Fruit fly (Drosophila melanogaster) S2 (cell line): ENCODE results near the gene Pdfr.

Experiments
- CG8478 ChIP-seq: fragments of >200 bp; optimal IDR thresholded peaks from 2 replicates; lab custom pipeline; 2018
- CTCF ChIP-seq, 2 experiments: fragments of >200 bp; optimal IDR thresholded peaks; 2 replicates each; lab custom pipeline; 2018

Gene Pdfr

dm6 chrX:2542500-2542899 is 9.5 kb upstream of the Pdfr start:
- TF ChIP-seq CTCF (optimal IDR thresholded peaks at IDR 0.05; lab: Kevin White, UChicago), result no peak
- TF ChIP-seq CG8478 (lab: Kevin White, UChicago), result no peak

DNA sequence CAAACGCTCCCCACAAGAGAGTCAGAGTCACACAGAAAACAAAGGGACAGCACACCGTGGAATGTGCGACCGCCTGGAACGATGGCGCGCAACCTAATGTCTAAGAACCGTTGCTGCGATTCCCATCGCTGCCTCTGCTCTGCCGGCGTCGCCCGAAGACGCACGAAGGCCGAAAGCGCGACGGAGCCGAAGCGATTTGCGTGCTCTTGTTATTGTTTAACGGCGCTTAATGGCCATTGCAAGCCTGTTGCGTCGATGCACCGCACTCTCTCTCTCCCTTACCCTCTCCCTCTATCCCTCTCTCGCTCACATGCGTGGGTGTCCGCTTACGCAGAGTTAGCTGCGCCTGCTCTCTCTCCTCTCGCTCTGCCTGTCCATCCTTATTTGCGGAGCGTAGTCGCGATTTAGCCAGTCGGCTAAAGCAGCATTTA is 6.7 kb upstream of the Pdfr start, which contains the start of gene trol:
trol (minus strand) TSS at position 100 of the 431 bp plus-strand sequence.
- TF ChIP-seq CG8478 (lab: Kevin White, UChicago) (no peak), CTCF (optimal IDR thresholded peaks at IDR 0.05; lab: Kevin White, UChicago) (no peak)

dm6 chrX:2546260-2546659 is 5.7 kb upstream of the Pdfr start:
- TF ChIP-seq CG8478 (lab: Kevin White, UChicago) (no peak), CTCF (optimal IDR thresholded peaks at IDR 0.05; lab: Kevin White, UChicago) (no peak)

dm6 chrX:2546664-2547487 is 5.1 kb upstream of the Pdfr start:
- TF ChIP-seq CG8478 (lab: Kevin White, UChicago) (no peak), CTCF (optimal IDR thresholded peaks at IDR 0.05; lab: Kevin White, UChicago) (no peak)

DNA sequence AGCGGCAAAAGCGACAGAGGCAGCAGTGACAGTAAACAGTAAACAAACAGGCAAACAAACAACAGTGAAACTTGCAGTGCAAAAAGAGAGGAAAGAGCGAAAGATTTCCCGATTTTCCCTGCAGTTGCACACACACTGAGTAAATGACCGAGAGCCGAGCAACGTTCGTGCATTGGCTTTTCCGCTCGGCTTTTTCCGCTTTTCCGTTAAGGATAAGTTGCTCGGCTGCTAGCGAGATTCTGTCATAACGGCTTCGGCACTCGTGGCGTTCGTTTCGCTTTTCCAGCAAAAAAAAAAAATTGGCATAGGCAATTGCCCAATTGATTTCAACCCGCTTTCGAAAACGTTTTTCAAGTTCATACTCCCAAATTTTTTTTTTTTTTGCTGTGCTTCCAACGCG is 1.9 kb downstream of the Pdfr start:
- no peak for TF ChIP-seq CTCF (optimal IDR thresholded peaks at IDR 0.05; lab: Kevin White, UChicago)
- no peak for TF ChIP-seq CG8478 (lab: Kevin White, UChicago)

- TF ChIP-seq CTCF (optimal IDR thresholded peaks at IDR 0.05; lab: Kevin White, UChicago) (no peak), CG8478 (lab: Kevin White, UChicago) (no peak)
Measured at dm6 chrX:2580319-2581008, 28.5 kb downstream of the Pdfr start, which contains the start of the genes Vha36-3 and AANATL7. Gene Vha36-3, minus strand, starts transcription at chrX:2580560. Gene AANATL7, plus strand, starts transcription at chrX:2580958.

DNA sequence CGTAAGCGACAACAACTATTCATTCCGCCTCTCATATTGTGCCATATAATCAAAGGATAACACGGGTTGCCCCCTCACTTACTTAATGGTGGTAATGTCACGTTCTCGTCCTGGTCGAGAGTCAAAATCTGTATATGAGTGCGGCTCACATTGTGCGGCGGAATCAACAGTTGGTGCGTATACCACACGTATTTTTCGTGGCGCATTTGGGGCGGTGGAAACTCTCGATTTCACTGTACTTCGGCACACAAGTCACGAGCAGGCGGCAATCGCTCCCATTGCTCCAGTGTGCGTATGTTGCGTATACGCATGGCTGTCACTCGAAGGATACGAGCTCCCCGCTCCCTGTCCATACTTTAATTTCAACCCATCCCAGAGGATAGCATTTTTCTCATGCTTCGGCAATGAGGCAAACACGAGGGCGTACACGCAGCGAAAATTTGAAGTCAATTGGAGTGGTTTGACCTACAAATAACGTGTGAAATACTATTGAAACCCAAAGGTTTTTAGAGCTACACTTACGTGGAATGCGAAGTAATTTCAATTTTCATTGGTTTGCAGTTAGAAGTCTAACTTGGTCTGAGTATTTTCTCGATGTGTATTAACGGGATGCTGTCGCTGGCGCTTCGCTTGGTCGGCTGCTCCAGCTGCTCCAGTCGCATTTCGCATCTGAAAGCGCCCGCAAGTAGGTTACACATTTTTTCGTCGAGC is 29.9 kb downstream of the Pdfr start:
- no peak for TF ChIP-seq CTCF (optimal IDR thresholded peaks at IDR 0.05; lab: Kevin White, UChicago)

- no peak for TF ChIP-seq CG8478 (lab: Kevin White, UChicago)
- no peak for TF ChIP-seq CTCF (optimal IDR thresholded peaks at IDR 0.05; lab: Kevin White, UChicago)
Measured at dm6 chrX:2585055-2585715, 33.2 kb downstream of the Pdfr start, which contains the start of gene CG13760. Gene CG13760, minus strand, starts transcription at chrX:2585699.

DNA sequence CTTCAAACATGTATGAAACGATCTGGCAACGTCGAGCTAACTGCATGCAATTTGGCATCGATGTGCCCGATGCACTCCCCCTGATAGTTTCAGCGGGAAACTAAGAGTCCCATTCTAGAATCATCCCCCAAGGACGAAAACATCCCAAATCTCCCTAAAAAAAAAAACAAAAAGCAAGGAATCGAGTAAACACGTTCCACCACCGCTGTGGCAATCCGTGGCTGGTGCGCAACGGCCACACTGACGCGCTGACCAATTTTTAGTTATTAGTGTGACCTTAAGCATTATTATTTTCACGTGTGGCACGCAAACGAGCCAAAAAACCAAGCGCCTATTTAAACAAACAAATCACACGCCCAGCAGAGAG is 33.7 kb downstream of the Pdfr start, which contains the start of gene wds:
wds (plus strand) TSS at position 265 of the 367 bp plus-strand sequence.
- peak in 1 of 2 experiments; percentile 19 for TF ChIP-seq CTCF (optimal IDR thresholded peaks at IDR 0.05; lab: Kevin White, UChicago)
- TF ChIP-seq CG8478 (lab: Kevin White, UChicago), result no peak

dm6 chrX:2588415-2589411 is 36.7 kb downstream of the Pdfr start, which contains the start of gene egh:
Gene egh, plus strand, starts transcription at chrX:2588503.
- TF ChIP-seq CTCF (optimal IDR thresholded peaks at IDR 0.05; lab: Kevin White, UChicago) (peak in 1 of 2 experiments; percentile 11), CG8478 (lab: Kevin White, UChicago) (no peak)

dm6 chrX:2589446-2590038 is 37.5 kb downstream of the Pdfr start:
- no peak for TF ChIP-seq CG8478 (lab: Kevin White, UChicago)
- no peak for TF ChIP-seq CTCF (optimal IDR thresholded peaks at IDR 0.05; lab: Kevin White, UChicago)

- TF ChIP-seq CG8478 (lab: Kevin White, UChicago) (no peak), CTCF (optimal IDR thresholded peaks at IDR 0.05; lab: Kevin White, UChicago) (no peak)
Measured at dm6 chrX:2590607-2591006, 38.6 kb downstream of the Pdfr start.
